Fruit fly (Drosophila melanogaster): ENCODE results near the gene CG42724.
A peak's percentile ranks its signal among the peaks of the same experiment; 100 is the strongest.

Gene CG42724

DNA sequence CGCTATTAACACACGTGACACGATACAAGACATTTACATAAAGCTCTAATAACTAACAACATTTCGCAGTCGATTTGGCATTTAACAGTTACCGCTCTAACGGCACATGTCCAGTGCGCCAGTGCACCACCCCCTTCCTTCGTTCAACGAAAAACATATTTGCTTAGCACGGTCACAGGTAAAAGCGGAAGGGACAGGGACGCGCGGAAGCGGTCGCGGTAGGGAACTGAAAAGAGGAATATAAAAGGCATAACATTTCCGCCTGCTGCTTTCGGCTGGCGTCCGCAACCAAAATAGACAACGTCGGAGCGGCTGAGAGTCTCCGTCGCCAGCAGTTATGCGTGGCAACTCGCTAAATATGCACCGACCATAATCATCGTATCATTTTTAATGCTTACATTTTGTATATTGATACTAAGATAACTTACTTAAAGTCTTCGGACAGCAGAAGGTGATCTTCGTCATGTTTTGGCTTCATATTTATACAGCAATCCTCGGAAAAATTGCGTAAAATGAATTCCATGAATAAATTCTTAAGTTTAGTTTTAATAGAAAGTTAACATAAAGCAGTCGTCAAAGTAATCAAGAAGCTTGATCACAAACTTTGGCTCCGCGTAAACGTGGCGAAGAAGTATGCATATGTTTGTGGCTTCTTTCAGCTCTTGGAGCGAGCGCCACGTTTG, 16.3 kb downstream of the CG42724 start (continued):
- no peak for TF ChIP-seq pnt (GFP tag; optimal IDR thresholded peaks at IDR 0.05)
- TF ChIP-seq ATbp (GFP tag; optimal IDR thresholded peaks at IDR 0.05) = peak; percentile 23
- TF ChIP-seq CG1529 (GFP tag; optimal IDR thresholded peaks at IDR 0.05) = no peak
- TF ChIP-seq lbe (GFP tag; optimal IDR thresholded peaks at IDR 0.05) = no peak
- TF ChIP-seq CG2678 (tag; optimal IDR thresholded peaks at IDR 0.05) = peak; percentile 44
- peak; percentile 56 for TF ChIP-seq CG13424 (tag; optimal IDR thresholded peaks at IDR 0.05)
- peak; percentile 47; the same call in 1 of the 3 replicates for TF ChIP-seq dysf (GFP tag; IDR thresholded peaks at IDR 0.05)
- TF ChIP-seq ci (GFP tag; IDR thresholded peaks at IDR 0.05) = peak; percentile 12; the same call in 1 of the 3 replicates
- peak; percentile 24 for TF ChIP-seq Asciz (GFP tag; optimal IDR thresholded peaks at IDR 0.05)
- TF ChIP-seq NFAT (GFP tag; IDR thresholded peaks at IDR 0.05) = no peak
- peak; percentile 21 for TF ChIP-seq PHDP (tag; optimal IDR thresholded peaks at IDR 0.05)
- TF ChIP-seq MTF-1 (GFP tag; optimal IDR thresholded peaks at IDR 0.05; ENCODE audit: borderline replicate concordance) = no peak
- TF ChIP-seq slp2 (GFP tag; optimal IDR thresholded peaks at IDR 0.05) = peak; percentile 13
- no peak for TF ChIP-seq hkb (optimal IDR thresholded peaks at IDR 0.05)
- TF ChIP-seq hkb (GFP tag; IDR thresholded peaks at IDR 0.05) = 0 out of 2 replicates have a peak, but pooled peaks have one; percentile 17
- peak; percentile 27 for TF ChIP-seq CG12391 (tag; optimal IDR thresholded peaks at IDR 0.05)
- 0 out of 2 replicates have a peak, but pooled peaks have one; percentile 14 for TF ChIP-seq sob (GFP tag; IDR thresholded peaks at IDR 0.05)
- TF ChIP-seq Dref (GFP tag; IDR thresholded peaks at IDR 0.05) = no peak
- TF ChIP-seq crol (GFP tag; IDR thresholded peaks at IDR 0.05) = peak; percentile 75
- TF ChIP-seq CG42726 (GFP tag; IDR thresholded peaks at IDR 0.05; ENCODE audit: partially characterized antibody) = no peak
- TF ChIP-seq CG8281 (tag; optimal IDR thresholded peaks at IDR 0.05) = no peak
- peak in 1 of 2 experiments; percentile 53 for TF ChIP-seq Eip74EF (GFP tag; optimal IDR thresholded peaks at IDR 0.05)
- no peak for TF ChIP-seq Ada2b (GFP tag; IDR thresholded peaks at IDR 0.05)
- TF ChIP-seq Pdp1 (GFP tag; optimal IDR thresholded peaks at IDR 0.05) = peak in 1 of 2 experiments; percentile 22
- TF ChIP-seq cwo (GFP tag; optimal IDR thresholded peaks at IDR 0.05) = peak; percentile 49
- TF ChIP-seq pfk (GFP tag; optimal IDR thresholded peaks at IDR 0.05) = no peak
- peak; percentile 7 for TF ChIP-seq sug (tag; optimal IDR thresholded peaks at IDR 0.05)
- no peak for TF ChIP-seq stwl (tag; optimal IDR thresholded peaks at IDR 0.05)
- TF ChIP-seq CG4424 (GFP tag; optimal IDR thresholded peaks at IDR 0.05) = peak; percentile 38
- TF ChIP-seq Drgx (GFP tag; IDR thresholded peaks at IDR 0.05) = peak; percentile 55; the same call in 1 of the 2 replicates
- no peak for TF ChIP-seq Poxn (GFP tag; IDR thresholded peaks at IDR 0.05)
- no peak for TF ChIP-seq bbx (GFP tag; IDR thresholded peaks at IDR 0.05; ENCODE audit: partially characterized antibody)
- no peak for TF ChIP-seq CG6854 (GFP tag; optimal IDR thresholded peaks at IDR 0.05)
- TF ChIP-seq Hey (tag; optimal IDR thresholded peaks at IDR 0.05) = no peak
- TF ChIP-seq Atf6 (GFP tag; IDR thresholded peaks at IDR 0.05) = no peak; the same call in 1 of the 2 replicates
- peak; percentile 70 for TF ChIP-seq CG12769 (tag; optimal IDR thresholded peaks at IDR 0.05)
- TF ChIP-seq Hr51 (GFP tag; optimal IDR thresholded peaks at IDR 0.05) = peak in 1 of 2 experiments; percentile 55
- TF ChIP-seq CG14014 (GFP tag; IDR thresholded peaks at IDR 0.05) = peak; percentile 4; the same call in 1 of the 2 replicates
- no peak for TF ChIP-seq kay (GFP tag; optimal IDR thresholded peaks at IDR 0.05)
- TF ChIP-seq CG12299 (tag; optimal IDR thresholded peaks at IDR 0.05) = peak; percentile 13
- TF ChIP-seq run (tag; optimal IDR thresholded peaks at IDR 0.05) = peak; percentile 24
- TF ChIP-seq CG11504 (tag; optimal IDR thresholded peaks at IDR 0.05) = peak; percentile 54
- peak; percentile 41 for TF ChIP-seq Sox102F (GFP tag; optimal IDR thresholded peaks at IDR 0.05)
- TF ChIP-seq az2 (GFP tag; optimal IDR thresholded peaks at IDR 0.05) = no peak
- no peak for TF ChIP-seq Mrtf (GFP tag; IDR thresholded peaks at IDR 0.05)
- peak; percentile 13 for TF ChIP-seq sd (tag; optimal IDR thresholded peaks at IDR 0.05)
- no peak for TF ChIP-seq Hr39 (optimal IDR thresholded peaks at IDR 0.05)
